Worm (Caenorhabditis elegans): ENCODE measurements around the gene D1005.6.
"Not testable (repeated sequence)": the region's sequence is repeated elsewhere in the genome, so short reads cannot be mapped to it uniquely, and the experiment has no call there.

DNA sequence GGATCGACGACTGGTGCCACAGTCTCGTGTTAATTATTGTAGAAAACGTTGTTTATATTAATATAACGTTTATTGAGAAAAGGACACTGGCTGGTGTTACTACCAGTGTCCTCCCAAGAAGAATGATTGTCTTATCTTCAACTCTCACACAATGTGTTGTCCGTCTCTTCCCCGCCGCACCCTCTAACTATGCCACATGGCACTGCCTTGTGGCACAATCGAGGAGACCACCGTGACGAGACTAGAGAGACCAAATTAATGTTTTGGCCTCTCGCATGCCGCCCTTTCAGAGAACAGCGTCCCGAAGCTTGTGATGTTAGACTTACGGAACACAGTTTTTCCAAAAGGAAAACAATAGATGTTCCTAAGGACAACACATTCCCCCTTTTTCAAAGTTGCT, 42.4 kb downstream of the D1005.6 start:
- TF ChIP-seq aly-2, skn-1 (tag; optimal IDR thresholded peaks at IDR 0.05): not testable (repeated sequence)
